Worm (Caenorhabditis elegans): Measurements from ENCODE around the gene sra-29.

ce11 chrII:6616770-6617169 lies 41.2 kb upstream of the sra-29 start, which contains the start of gene klf-3:
- TF ChIP-seq ztf-18 (tag; optimal IDR thresholded peaks at IDR 0.05), result no peak
- no peak for TF ChIP-seq lin-35 (GFP tag; optimal IDR thresholded peaks at IDR 0.05)
- TF ChIP-seq ztf-6 (GFP tag; IDR thresholded peaks at IDR 0.05), result no peak
- no peak for TF ChIP-seq cebp-1 (GFP tag; IDR thresholded peaks at IDR 0.05)
- TF ChIP-seq cebp-1 (tag; optimal IDR thresholded peaks at IDR 0.05), result no peak
- TF ChIP-seq pha-4 (tag; optimal IDR thresholded peaks at IDR 0.05), result no peak
- TF ChIP-seq zfh-2 (GFP tag; conservative IDR thresholded peaks at IDR 0.05), result no peak
- TF ChIP-seq cebp-2 (GFP tag; IDR thresholded peaks at IDR 0.05), result no peak
- TF ChIP-seq F49E8.2 (tag; optimal IDR thresholded peaks at IDR 0.05; ENCODE audit: insufficient read depth), result no peak
